Fruit fly (Drosophila melanogaster) whole organism, prepupa: Measurements from ENCODE around the gene NFAT.

Experiments
- Blimp-1 ChIP-seq: fragments of 200-800 bp; sonication (Bioruptor generic); optimal IDR thresholded peaks from 3 replicates; lab custom pipeline; 2017; ENCODE audit warnings: missing biosample characterization, missing genetic modification characterization, mild to moderate bottlenecking, moderate library complexity, missing genetic modification reagents
- CG10631 ChIP-seq: fragments of 200-800 bp; sonication (Bioruptor generic); optimal IDR thresholded peaks from 2 replicates; lab custom pipeline; 2016; ENCODE audit warnings: missing biosample characterization, missing genetic modification characterization
- CG10669 ChIP-seq: fragments of 200-800 bp; sonication (Bioruptor generic); optimal IDR thresholded peaks from 3 replicates; lab custom pipeline; 2018; ENCODE audit warnings: missing biosample characterization, mild to moderate bottlenecking, missing genetic modification characterization, moderate library complexity
- CG11294 ChIP-seq: fragments of 200-800 bp; sonication (Bioruptor generic); IDR thresholded peaks from 2 replicates; pipeline ENCODE4 v1.3.6; 2022; ENCODE audit warnings: missing biosample characterization, missing genetic modification characterization
- CG11762 ChIP-seq: fragments of 200-800 bp; sonication (Bioruptor generic); optimal IDR thresholded peaks from 3 replicates; lab custom pipeline; 2016; ENCODE audit warnings: missing biosample characterization, missing genetic modification characterization; ENCODE audit not compliant: insufficient read depth
- CG1621 ChIP-seq: fragments of 200-800 bp; sonication (Bioruptor generic); optimal IDR thresholded peaks from 3 replicates; lab custom pipeline; 2018; ENCODE audit warnings: missing biosample characterization, mild to moderate bottlenecking, missing genetic modification characterization
- CG3032 ChIP-seq: fragments of 200-800 bp; optimal IDR thresholded peaks from 2 replicates; lab custom pipeline; 2019; ENCODE audit warnings: missing biosample characterization, mild to moderate bottlenecking, missing genetic modification characterization, moderate library complexity
- CG4318 ChIP-seq: fragments of 200-800 bp; sonication (Bioruptor generic); optimal IDR thresholded peaks from 3 replicates; lab custom pipeline; 2017; ENCODE audit warnings: missing biosample characterization, mild to moderate bottlenecking, missing genetic modification characterization
- CG6163 ChIP-seq: fragments of 200-800 bp; sonication (Bioruptor generic); IDR thresholded peaks from 3 replicates; pipeline ENCODE4 v1.3.6; 2022; ENCODE audit warnings: missing biosample characterization, missing genetic modification characterization
- CG6276 ChIP-seq: fragments of 200-800 bp; sonication (Bioruptor generic); optimal IDR thresholded peaks from 2 replicates; lab custom pipeline; 2017; ENCODE audit warnings: missing biosample characterization, mild to moderate bottlenecking, missing genetic modification characterization
- CG7368 ChIP-seq: fragments of 200-800 bp; sonication (Bioruptor generic); optimal IDR thresholded peaks from 3 replicates; lab custom pipeline; 2016; ENCODE audit warnings: missing biosample characterization, missing genetic modification characterization
- CG8319 ChIP-seq: fragments of 200-800 bp; sonication (Bioruptor generic); optimal IDR thresholded peaks from 3 replicates; lab custom pipeline; 2016; ENCODE audit warnings: missing biosample characterization, missing genetic modification characterization
- CG9139 ChIP-seq: fragments of 200-800 bp; sonication (Bioruptor generic); optimal IDR thresholded peaks from 3 replicates; lab custom pipeline; 2017; ENCODE audit warnings: missing biosample characterization, mild to moderate bottlenecking, missing genetic modification characterization
- Eip93F ChIP-seq: fragments of 200-800 bp; sonication (Bioruptor generic); optimal IDR thresholded peaks from 2 replicates; lab custom pipeline; 2016; ENCODE audit warnings: missing biosample characterization, mild to moderate bottlenecking, missing genetic modification characterization
- Ets21C ChIP-seq: fragments of 200-800 bp; sonication (Bioruptor generic); optimal IDR thresholded peaks from 3 replicates; lab custom pipeline; 2016; ENCODE audit warnings: missing biosample characterization, missing genetic modification characterization
- Ets96B ChIP-seq: fragments of 200-800 bp; optimal IDR thresholded peaks from 2 replicates; lab custom pipeline; 2019; ENCODE audit warnings: missing biosample characterization, mild to moderate bottlenecking, missing genetic modification characterization, moderate library complexity
- Gug ChIP-seq: fragments of 200-800 bp; sonication (Bioruptor generic); IDR thresholded peaks from 2 replicates; pipeline ENCODE4 v1.3.6; 2022; ENCODE audit warnings: missing biosample characterization, missing genetic modification characterization
- Hr38 ChIP-seq: sonication (Bioruptor generic); optimal IDR thresholded peaks from 2 replicates; lab custom pipeline; 2016; ENCODE audit warnings: missing biosample characterization, missing genetic modification characterization
- Hr4 ChIP-seq: fragments of 200-800 bp; sonication (Bioruptor generic); optimal IDR thresholded peaks from 3 replicates; lab custom pipeline; 2016; ENCODE audit warnings: missing biosample characterization, missing genetic modification characterization
- Lpt ChIP-seq: fragments of 200-800 bp; sonication (Bioruptor generic); optimal IDR thresholded peaks from 3 replicates; lab custom pipeline; 2016; ENCODE audit warnings: missing biosample characterization, missing genetic modification characterization
- Met ChIP-seq: fragments of 200-800 bp; sonication (Bioruptor generic); optimal IDR thresholded peaks from 3 replicates; lab custom pipeline; 2016; ENCODE audit warnings: missing biosample characterization, missing genetic modification characterization
- Sox102F ChIP-seq: fragments of 200-800 bp; sonication (Bioruptor generic); optimal IDR thresholded peaks from 2 replicates; lab custom pipeline; 2016; ENCODE audit warnings: missing biosample characterization, mild to moderate bottlenecking, missing genetic modification characterization
- Sox15 ChIP-seq: fragments of 200-800 bp; sonication (Bioruptor generic); optimal IDR thresholded peaks from 3 replicates; lab custom pipeline; 2016; ENCODE audit warnings: missing biosample characterization, missing genetic modification characterization
- acj6 ChIP-seq: fragments of 200-800 bp; sonication (Bioruptor generic); optimal IDR thresholded peaks from 3 replicates; lab custom pipeline; 2016; ENCODE audit warnings: missing biosample characterization, missing genetic modification characterization
- dsx ChIP-seq: fragments of 200-800 bp; optimal IDR thresholded peaks from 3 replicates; lab custom pipeline; 2019; ENCODE audit warnings: missing biosample characterization, mild to moderate bottlenecking, missing genetic modification characterization, moderate library complexity; ENCODE audit not compliant: poor library complexity, severe bottlenecking
- fd59A ChIP-seq: fragments of 200-800 bp; sonication (Bioruptor generic); optimal IDR thresholded peaks from 2 replicates; lab custom pipeline; 2017; ENCODE audit warnings: missing biosample characterization, mild to moderate bottlenecking, missing genetic modification characterization, missing genetic modification reagents
- fkh ChIP-seq: fragments of 200-800 bp; sonication (Bioruptor generic); optimal IDR thresholded peaks from 3 replicates; lab custom pipeline; 2017; ENCODE audit warnings: missing biosample characterization, mild to moderate bottlenecking, missing genetic modification characterization, moderate library complexity
- lz ChIP-seq: fragments of 200-800 bp; sonication (Bioruptor generic); optimal IDR thresholded peaks from 3 replicates; lab custom pipeline; 2016; ENCODE audit warnings: missing biosample characterization, missing genetic modification characterization
- net ChIP-seq: fragments of 200-800 bp; sonication (Bioruptor generic); optimal IDR thresholded peaks from 3 replicates; lab custom pipeline; 2016; ENCODE audit warnings: missing biosample characterization, missing genetic modification characterization
- pdm3 ChIP-seq: fragments of 200-800 bp; sonication (Bioruptor generic); optimal IDR thresholded peaks from 3 replicates; lab custom pipeline; 2016; ENCODE audit warnings: missing biosample characterization, missing genetic modification characterization
- salr ChIP-seq, 2 experiments: fragments of 200-800 bp; sonication (Bioruptor generic); optimal IDR thresholded peaks; 3 replicates each; lab custom pipeline; 2016 to 2018; ENCODE audit warnings: missing biosample characterization in 2 of 2, missing genetic modification characterization in 2 of 2, mild to moderate bottlenecking in 1 of 2
- spab ChIP-seq: fragments of 200-800 bp; sonication (Bioruptor generic); optimal IDR thresholded peaks from 2 replicates; lab custom pipeline; 2017; ENCODE audit warnings: missing biosample characterization, mild to moderate bottlenecking, missing genetic modification characterization, missing genetic modification reagents
- ss ChIP-seq, 2 experiments: fragments of 200-800 bp; sonication (Bioruptor generic); optimal IDR thresholded peaks; 2 replicates in 1 of 2; 3 replicates in 1 of 2; lab custom pipeline; 2017 to 2018; ENCODE audit warnings: mild to moderate bottlenecking in 2 of 2, missing biosample characterization in 2 of 2, missing genetic modification characterization in 2 of 2, moderate library complexity in 1 of 2
- vri ChIP-seq: fragments of 200-800 bp; sonication (Bioruptor generic); optimal IDR thresholded peaks from 3 replicates; lab custom pipeline; 2016; ENCODE audit warnings: missing biosample characterization, mild to moderate bottlenecking, missing genetic modification characterization

The NFAT gene

dm6 chrX:13624334-13625079, at the start of gene NFAT, which contains the start of gene CG2691 (continued):
- TF ChIP-seq salr (GFP tag; optimal IDR thresholded peaks at IDR 0.05; lab: Kevin White, UChicago) (no peak), CG7368 (no peak), Gug (GFP tag; lab: Robert Waterston, UW) (no peak), Met (GFP tag; lab: Kevin White, UChicago) (no peak), spab (GFP tag; lab: Kevin White, UChicago) (no peak), Sox102F (GFP tag; lab: Kevin White, UChicago) (no peak), Eip93F (GFP tag; lab: Kevin White, UChicago) (peak; percentile 30), Blimp-1 (GFP tag; lab: Kevin White, UChicago) (no peak)

- TF ChIP-seq Lpt (GFP tag; lab: Kevin White, UChicago) (no peak), Sox102F (GFP tag; lab: Kevin White, UChicago) (no peak), Ets21C (GFP tag; lab: Kevin White, UChicago) (no peak), CG6163 (no peak), Ets96B (tag; lab: Kevin White, UChicago) (no peak), CG8319 (GFP tag; lab: Kevin White, UChicago) (no peak)
- TF ChIP-seq, all 60 proteins: peak for 0
These were observed 45.2 kb upstream of the NFAT start for dm6 chrX:13579322-13579721.

- TF ChIP-seq CG10669 (GFP tag; lab: Kevin White, UChicago) (no peak), CG9139 (GFP tag; lab: Kevin White, UChicago) (no peak), CG4318 (GFP tag; lab: Kevin White, UChicago) (no peak), ss (GFP tag; optimal IDR thresholded peaks at IDR 0.05; lab: Kevin White, UChicago) (no peak), CG8319 (GFP tag; lab: Kevin White, UChicago) (no peak), CG11762 (GFP tag; lab: Kevin White, UChicago) (no peak), vri (GFP tag; lab: Kevin White, UChicago) (no peak), CG1621 (tag; lab: Kevin White, UChicago) (no peak), Ets96B (tag; lab: Kevin White, UChicago) (no peak), Hr38 (no peak), Hr4 (GFP tag; lab: Kevin White, UChicago) (no peak), CG10631 (GFP tag; lab: Kevin White, UChicago) (no peak), fd59A (no peak), fkh (GFP tag; lab: Kevin White, UChicago) (no peak), salr (GFP tag; optimal IDR thresholded peaks at IDR 0.05; lab: Kevin White, UChicago) (no peak), CG3032 (tag; lab: Kevin White, UChicago) (no peak)
These were observed 37.7 kb upstream of the NFAT start for dm6 chrX:13586888-13587287.

- TF ChIP-seq acj6 (GFP tag; lab: Kevin White, UChicago) (no peak), CG6276 (GFP tag; lab: Kevin White, UChicago) (no peak), Gug (GFP tag; lab: Robert Waterston, UW) (no peak), Eip93F (GFP tag; lab: Kevin White, UChicago) (no peak), CG10669 (GFP tag; lab: Kevin White, UChicago) (no peak)
These were observed 30.9 kb upstream of the NFAT start for dm6 chrX:13593667-13594066.

dm6 chrX:13597753-13598152, 26.8 kb upstream of the NFAT start:
- TF ChIP-seq Sox102F (GFP tag; lab: Kevin White, UChicago) (no peak), Sox15 (GFP tag; lab: Kevin White, UChicago) (no peak), CG4318 (GFP tag; lab: Kevin White, UChicago) (no peak), CG6276 (GFP tag; lab: Kevin White, UChicago) (no peak), CG11294 (no peak), dsx (GFP tag; lab: Kevin White, UChicago) (no peak), pdm3 (no peak), lz (GFP tag; lab: Kevin White, UChicago) (no peak), net (no peak), CG6163 (no peak), Met (GFP tag; lab: Kevin White, UChicago) (no peak)
